Fruit fly (Drosophila melanogaster) whole organism: ENCODE measurements around the gene H15.

Experiments used
- CG8478 ChIP-seq: fragments of >200 bp; optimal IDR thresholded peaks from 2 replicates; lab custom pipeline; 2018; ENCODE audit warnings: inconsistent platforms
- Dll ChIP-seq: fragments of >200 bp; optimal IDR thresholded peaks from 2 replicates; lab custom pipeline; 2017
- EcR ChIP-seq, 2 experiments: fragments of >200 bp; optimal IDR thresholded peaks; 2 replicates each; lab custom pipeline; 2017; ENCODE audit warnings: missing biosample characterization in 2 of 2, missing genetic modification characterization in 2 of 2, missing genetic modification reagents in 2 of 2
- pan ChIP-seq: fragments of >200 bp; optimal IDR thresholded peaks from 2 replicates; lab custom pipeline; 2017
- psq ChIP-seq: fragments of >200 bp; optimal IDR thresholded peaks from 2 replicates; lab custom pipeline; 2017
- usp ChIP-seq: fragments of >200 bp; optimal IDR thresholded peaks from 2 replicates; lab custom pipeline; 2017; ENCODE audit warnings: missing biosample characterization, missing genetic modification characterization, mixed read lengths

DNA sequence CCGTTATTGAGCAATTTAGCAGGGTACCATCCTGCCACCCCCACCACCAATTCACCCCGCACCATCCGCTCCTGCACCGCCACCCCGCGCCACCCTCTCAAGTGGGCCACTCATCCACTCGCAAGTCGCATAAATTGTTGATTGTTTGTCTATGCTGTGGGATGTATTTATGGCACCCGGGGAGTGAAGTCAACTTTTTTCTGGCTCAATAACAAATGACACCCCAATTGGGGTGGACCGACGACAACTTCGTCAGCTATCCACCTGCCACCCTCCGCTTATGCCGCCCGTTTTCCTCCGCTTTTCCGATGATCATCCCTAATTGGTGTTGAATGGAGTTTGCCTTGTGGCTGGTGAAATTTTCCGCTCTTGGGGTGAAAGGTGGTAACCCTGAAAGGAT lies 42.1 kb downstream of the H15 start:
- no peak for TF ChIP-seq psq (lab: Kevin White, UChicago)
- no peak for TF ChIP-seq CG8478 (lab: Kevin White, UChicago)
- no peak for TF ChIP-seq pan
- TF ChIP-seq usp = no peak
- TF ChIP-seq EcR (GFP tag; optimal IDR thresholded peaks at IDR 0.05; lab: Kevin White, UChicago) = no peak
- TF ChIP-seq Dll (lab: Kevin White, UChicago) = no peak
